Worm (Caenorhabditis elegans) whole organism, young adult: ENCODE data around the gene cyp-37A1.

Experiments used
- C06A6.2 ChIP-seq: fragments of 200-800 bp; sonication (Bioruptor generic); conservative IDR thresholded peaks from 2 replicates; pipeline ENCODE4 v1.3.6; 2022; ENCODE audit warnings: missing genetic modification characterization, missing compliant biosample characterization
- F10E7.11 ChIP-seq: sonication (generic microtip); optimal IDR thresholded peaks from 2 replicates; lab custom pipeline; 2017; ENCODE audit warnings: mild to moderate bottlenecking, missing genetic modification characterization, moderate library complexity, missing compliant biosample characterization
- F33H1.4 ChIP-seq: fragments of 200-800 bp; sonication (Bioruptor generic); IDR thresholded peaks from 2 replicates; pipeline ENCODE4 v1.3.6; 2022; ENCODE audit warnings: missing genetic modification reagents, missing genetic modification characterization, missing compliant biosample characterization
- K12H6.12 ChIP-seq: fragments of 200-800 bp; sonication (Bioruptor generic); optimal IDR thresholded peaks from 2 replicates; lab custom pipeline; 2018; ENCODE audit warnings: mild to moderate bottlenecking, missing genetic modification characterization, missing compliant biosample characterization
- Y56A3A.18 ChIP-seq: fragments of 200-800 bp; sonication (Bioruptor generic); IDR thresholded peaks from 2 replicates; pipeline ENCODE4 v1.3.6; 2022; ENCODE audit warnings: missing genetic modification reagents, missing genetic modification characterization, missing compliant biosample characterization
- akir-1 ChIP-seq: fragments of 200-800 bp; sonication (Bioruptor generic); optimal IDR thresholded peaks from 2 replicates; lab custom pipeline; 2018; ENCODE audit warnings: mild to moderate bottlenecking, missing genetic modification characterization, moderate library complexity, missing compliant biosample characterization
- atf-7 ChIP-seq: sonication (generic microtip); optimal IDR thresholded peaks from 2 replicates; lab custom pipeline; 2017; ENCODE audit warnings: mild to moderate bottlenecking, missing genetic modification characterization, missing compliant biosample characterization
- attf-3 ChIP-seq: fragments of 200-800 bp; sonication (Bioruptor generic); conservative IDR thresholded peaks from 2 replicates; pipeline ENCODE4 v1.3.6; 2022; ENCODE audit warnings: missing genetic modification reagents, missing genetic modification characterization, missing compliant biosample characterization
- attf-5 ChIP-seq: fragments of 200-800 bp; sonication (Bioruptor generic); optimal IDR thresholded peaks from 2 replicates; lab custom pipeline; 2018; ENCODE audit warnings: mild to moderate bottlenecking, missing genetic modification characterization, missing compliant biosample characterization
- ceh-27 ChIP-seq: fragments of 200-800 bp; sonication (Bioruptor generic); optimal IDR thresholded peaks from 2 replicates; lab custom pipeline; 2018; ENCODE audit warnings: mild to moderate bottlenecking, missing genetic modification characterization, moderate library complexity, missing compliant biosample characterization
- chd-7 ChIP-seq: sonication (generic microtip); optimal IDR thresholded peaks from 2 replicates; lab custom pipeline; 2016; ENCODE audit warnings: mild to moderate bottlenecking, missing genetic modification characterization, moderate library complexity, missing compliant biosample characterization
- dox-1 ChIP-seq: fragments of 200-800 bp; sonication (Bioruptor generic); IDR thresholded peaks from 2 replicates; pipeline ENCODE4 v1.3.6; 2022; ENCODE audit warnings: missing genetic modification reagents, missing genetic modification characterization, missing compliant biosample characterization
- egrh-3 ChIP-seq: fragments of 200-800 bp; sonication (Bioruptor generic); IDR thresholded peaks from 2 replicates; pipeline ENCODE4 v1.3.6; 2022; ENCODE audit warnings: missing genetic modification reagents, missing genetic modification characterization, missing compliant biosample characterization
- ets-4 ChIP-seq: fragments of 200-800 bp; sonication (Bioruptor generic); optimal IDR thresholded peaks from 2 replicates; lab custom pipeline; 2018; ENCODE audit warnings: mild to moderate bottlenecking, missing genetic modification characterization, missing compliant biosample characterization
- fkh-3 ChIP-seq: sonication (generic microtip); optimal IDR thresholded peaks from 2 replicates; lab custom pipeline; 2016; ENCODE audit warnings: mild to moderate bottlenecking, missing genetic modification characterization, missing compliant biosample characterization
- gei-17 ChIP-seq: fragments of 200-800 bp; sonication (Bioruptor generic); optimal IDR thresholded peaks from 2 replicates; lab custom pipeline; 2018; ENCODE audit warnings: mild to moderate bottlenecking, missing genetic modification characterization, missing compliant biosample characterization
- hmg-20 ChIP-seq: fragments of 200-800 bp; sonication (Bioruptor generic); IDR thresholded peaks from 2 replicates; pipeline ENCODE4 v1.3.6; 2022; ENCODE audit warnings: missing genetic modification reagents, missing genetic modification characterization, missing compliant biosample characterization
- let-607 ChIP-seq, 2 experiments: fragments of 200-800 bp in 1 of 2; sonication (Bioruptor generic) in 1 of 2; sonication (generic microtip) in 1 of 2; optimal IDR thresholded peaks; 2 replicates each; lab custom pipeline; 2016 to 2018; ENCODE audit warnings: mild to moderate bottlenecking in 2 of 2, missing compliant biosample characterization in 2 of 2, missing genetic modification characterization in 2 of 2, moderate library complexity in 2 of 2, missing genotype in 1 of 2
- lin-26 ChIP-seq: fragments of 200-800 bp; sonication (Bioruptor generic); IDR thresholded peaks from 2 replicates; pipeline ENCODE4 v1.3.6; 2022; ENCODE audit warnings: missing genetic modification reagents, missing genetic modification characterization, missing compliant biosample characterization
- lin-35 ChIP-seq, 3 experiments: fragments of 150-350 bp in 2 of 3; sonication (generic microtip) in 1 of 3; optimal IDR thresholded peaks; 2 replicates each; lab custom pipeline; 2014 to 2018; ENCODE audit warnings: missing biosample characterization in 3 of 3, missing genetic modification characterization in 3 of 3, missing genetic modification reagents in 3 of 3
- lin-40 ChIP-seq: sonication (generic microtip); optimal IDR thresholded peaks from 2 replicates; lab custom pipeline; 2016; ENCODE audit warnings: missing genetic modification characterization, mild to moderate bottlenecking, missing compliant biosample characterization, missing genotype, missing genetic modification reagents
- madf-3 ChIP-seq: fragments of 200-800 bp; sonication (Bioruptor generic); IDR thresholded peaks from 2 replicates; pipeline ENCODE4 v1.3.6; 2022; ENCODE audit warnings: missing genetic modification reagents, missing genetic modification characterization, missing compliant biosample characterization
- madf-6 ChIP-seq: fragments of 200-800 bp; sonication (Bioruptor generic); IDR thresholded peaks from 2 replicates; pipeline ENCODE4 v1.3.6; 2022; ENCODE audit warnings: missing genetic modification reagents, missing genetic modification characterization, missing compliant biosample characterization
- madf-8 ChIP-seq: fragments of 200-800 bp; sonication (Bioruptor generic); conservative IDR thresholded peaks from 2 replicates; pipeline ENCODE4 v1.3.6; 2022; ENCODE audit warnings: missing genetic modification reagents, missing genetic modification characterization, missing compliant biosample characterization
- mcd-1 ChIP-seq: fragments of 200-800 bp; sonication (Bioruptor generic); IDR thresholded peaks from 2 replicates; pipeline ENCODE4 v1.3.6; 2022; ENCODE audit warnings: missing genetic modification reagents, missing genetic modification characterization, missing compliant biosample characterization
- mes-4 ChIP-seq: sonication (generic microtip); optimal IDR thresholded peaks from 2 replicates; lab custom pipeline; 2016; ENCODE audit warnings: missing genotype, missing genetic modification characterization, missing compliant biosample characterization
- nhr-80 ChIP-seq: sonication (generic microtip); optimal IDR thresholded peaks from 2 replicates; lab custom pipeline; 2016; ENCODE audit warnings: missing genetic modification characterization, missing compliant biosample characterization
- pbrm-1 ChIP-seq: fragments of 200-800 bp; sonication (Bioruptor generic); IDR thresholded peaks from 2 replicates; pipeline ENCODE4 v1.3.6; 2022; ENCODE audit warnings: missing genetic modification reagents, missing genetic modification characterization, missing compliant biosample characterization
- sea-2 ChIP-seq: fragments of 200-800 bp; sonication (Bioruptor generic); IDR thresholded peaks from 2 replicates; pipeline ENCODE4 v1.3.6; 2022; ENCODE audit warnings: missing genetic modification characterization, missing compliant biosample characterization
- snpc-1.1 ChIP-seq: sonication (generic microtip); optimal IDR thresholded peaks from 2 replicates; lab custom pipeline; 2017; ENCODE audit warnings: missing genetic modification characterization, mild to moderate bottlenecking, missing compliant biosample characterization, antibody characterized with exemption, moderate library complexity, missing genotype, missing genetic modification reagents; ENCODE audit not compliant: insufficient read depth
- snpc-4 ChIP-seq, 5 experiments: fragments of 150-350 bp in 1 of 5; sonication (generic microtip) in 4 of 5; optimal IDR thresholded peaks; 2 replicates each; lab custom pipeline; 2014 to 2018; ENCODE audit warnings: missing genetic modification characterization in 5 of 5, missing biosample characterization in 3 of 5, antibody characterized with exemption in 2 of 5, mild to moderate bottlenecking in 2 of 5, missing compliant biosample characterization in 2 of 5, missing genotype in 2 of 5, moderate library complexity in 2 of 5, missing genetic modification reagents in 1 of 5
- somi-1 ChIP-seq: fragments of 200-800 bp; sonication (Bioruptor generic); optimal IDR thresholded peaks from 2 replicates; lab custom pipeline; 2018; ENCODE audit warnings: mild to moderate bottlenecking, missing genetic modification characterization, missing compliant biosample characterization
- tbp1 ChIP-seq: fragments of 200-800 bp; sonication (Bioruptor generic); optimal IDR thresholded peaks from 2 replicates; lab custom pipeline; 2018; ENCODE audit warnings: mild to moderate bottlenecking, missing genetic modification characterization, missing compliant biosample characterization
- zfh-2 ChIP-seq: fragments of 200-800 bp; sonication (Bioruptor generic); conservative IDR thresholded peaks from 2 replicates; pipeline ENCODE4 v1.3.6; 2022; ENCODE audit warnings: missing genetic modification reagents, missing genetic modification characterization, missing compliant biosample characterization
- ztf-18 ChIP-seq: sonication (generic microtip); optimal IDR thresholded peaks from 2 replicates; lab custom pipeline; 2016; ENCODE audit warnings: missing genotype, mild to moderate bottlenecking, missing genetic modification characterization, missing compliant biosample characterization
- ztf-22 ChIP-seq: fragments of 200-800 bp; sonication (Bioruptor generic); optimal IDR thresholded peaks from 2 replicates; lab custom pipeline; 2018; ENCODE audit warnings: mild to moderate bottlenecking, missing genetic modification characterization, moderate library complexity, missing compliant biosample characterization

cyp-37A1 gene

DNA sequence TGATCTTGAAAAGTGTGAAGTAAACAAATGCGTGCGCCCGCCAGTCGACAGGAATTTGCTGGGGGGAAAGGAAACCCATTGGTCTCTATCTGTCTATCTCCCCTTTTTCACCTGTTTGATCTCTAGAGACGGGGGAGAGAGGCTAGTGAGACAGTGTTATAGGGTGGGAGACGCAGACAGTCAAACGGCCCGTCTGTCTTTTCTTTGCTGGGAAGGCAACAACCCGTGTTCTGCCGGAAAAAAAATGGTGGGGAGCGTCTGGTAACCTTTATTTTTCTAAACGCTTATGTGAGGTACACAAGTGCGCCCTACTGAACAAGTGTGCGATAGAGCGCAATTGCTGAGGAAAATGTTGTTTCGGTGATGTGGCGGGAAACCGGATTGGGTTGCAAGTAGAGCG, 33.7 kb upstream of the cyp-37A1 start (continued):
- TF ChIP-seq ets-4 (GFP tag; lab: Kevin White, UChicago) (peak; percentile 4), dox-1 (GFP tag; lab: Robert Waterston, UW) (peak; percentile 82), tbp1 (peak; percentile 54), lin-26 (peak; percentile 66), attf-3 (GFP tag; lab: Robert Waterston, UW) (no peak), sea-2 (GFP tag; lab: Robert Waterston, UW) (no peak), ceh-27 (GFP tag; lab: Kevin White, UChicago) (peak; percentile 42), pbrm-1 (GFP tag; lab: Robert Waterston, UW) (0 out of 2 replicates have a peak, but pooled peaks have one; percentile 39), egrh-3 (GFP tag; lab: Robert Waterston, UW) (peak; percentile 51; the same call in 1 of the 2 replicates)

- no peak for TF ChIP-seq akir-1 (GFP tag; lab: Kevin White, UChicago)
- TF ChIP-seq lin-40 (tag; lab: Kevin White, UChicago): peak; percentile 1
- TF ChIP-seq dox-1 (GFP tag; lab: Robert Waterston, UW): peak; percentile 62
- TF ChIP-seq nhr-80 (tag; lab: Kevin White, UChicago): peak; percentile 87
- no peak for TF ChIP-seq F33H1.4 (GFP tag; lab: Robert Waterston, UW)
- TF ChIP-seq egrh-3 (GFP tag; lab: Robert Waterston, UW): peak; percentile 48; the same call in 1 of the 2 replicates
- no peak for TF ChIP-seq madf-6 (GFP tag; lab: Robert Waterston, UW)
- peak; percentile 27; the same call in 1 of the 2 replicates for TF ChIP-seq mcd-1 (GFP tag; lab: Robert Waterston, UW)
- TF ChIP-seq ets-4 (GFP tag; lab: Kevin White, UChicago): no peak
- TF ChIP-seq snpc-4 (GFP tag; optimal IDR thresholded peaks at IDR 0.05; lab: Kevin White, UChicago): no peak
- peak in 2 of 4 experiments; percentile 7 to 30 for TF ChIP-seq snpc-4 (tag; optimal IDR thresholded peaks at IDR 0.05; lab: Kevin White, UChicago)
- no peak for TF ChIP-seq fkh-3 (tag; lab: Kevin White, UChicago)
These were observed 32.3 kb upstream of the cyp-37A1 start for ce11 chrII:14049097-14049496.

DNA sequence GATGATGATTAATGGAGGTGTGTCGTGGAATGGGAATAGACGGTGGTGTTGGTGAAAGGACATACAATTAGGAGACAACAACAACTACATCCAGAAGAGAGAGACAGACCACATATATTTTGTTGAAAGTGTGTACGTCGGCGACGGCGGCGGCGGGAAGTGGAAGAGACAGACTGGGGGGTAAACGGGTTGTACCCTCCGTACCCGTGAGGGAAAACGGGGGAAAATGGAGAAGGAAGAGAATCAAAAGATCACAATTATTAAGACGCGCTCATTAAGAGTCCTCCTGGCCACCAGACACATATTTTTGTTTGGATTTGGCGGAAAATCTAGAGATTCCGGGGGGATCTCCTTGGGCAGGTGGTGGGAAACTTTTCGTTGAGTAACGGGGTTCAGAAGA, 29.7 kb upstream of the cyp-37A1 start:
- 0 out of 2 replicates have a peak, but pooled peaks have one; percentile 40 for TF ChIP-seq zfh-2 (GFP tag; lab: Robert Waterston, UW)
- TF ChIP-seq hmg-20: no peak

ce11 chrII:14045934-14046470, 29.2 kb upstream of the cyp-37A1 start:
- no peak for TF ChIP-seq egrh-3 (GFP tag; lab: Robert Waterston, UW)
- TF ChIP-seq let-607 (tag; optimal IDR thresholded peaks at IDR 0.05; lab: Kevin White, UChicago): no peak
- TF ChIP-seq chd-7 (tag; lab: Kevin White, UChicago): no peak
- TF ChIP-seq C06A6.2: no peak
- TF ChIP-seq madf-3 (GFP tag; lab: Robert Waterston, UW): no peak

ce11 chrII:14045235-14045634, 28.5 kb upstream of the cyp-37A1 start:
- TF ChIP-seq F10E7.11 (tag; lab: Kevin White, UChicago) (no peak), gei-17 (GFP tag; lab: Kevin White, UChicago) (no peak), C06A6.2 (no peak), lin-40 (tag; lab: Kevin White, UChicago) (no peak)

DNA sequence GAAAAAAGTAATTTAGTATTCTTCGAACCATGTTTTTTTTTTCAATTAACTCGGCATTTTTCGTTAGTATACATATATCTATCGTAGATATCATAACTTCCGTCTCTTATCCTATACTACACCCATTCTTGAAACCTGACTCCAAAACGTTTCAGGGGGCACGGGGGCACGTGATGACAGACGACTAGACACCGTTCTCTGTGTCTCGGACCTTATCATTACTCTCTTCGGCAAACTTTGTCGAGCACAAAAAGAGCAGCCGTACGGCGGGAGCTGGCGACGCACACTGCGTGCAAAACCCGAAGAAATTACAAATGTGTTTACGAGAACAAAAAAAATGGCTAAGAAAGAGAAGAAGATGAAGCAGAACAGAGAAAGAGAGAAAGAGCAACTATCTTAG, 27.4 kb upstream of the cyp-37A1 start:
- TF ChIP-seq snpc-1.1 (tag; lab: Kevin White, UChicago): no peak
- peak; percentile 21 for TF ChIP-seq ztf-22 (GFP tag; lab: Kevin White, UChicago)
- TF ChIP-seq ceh-27 (GFP tag; lab: Kevin White, UChicago): no peak
- TF ChIP-seq madf-8 (GFP tag; lab: Robert Waterston, UW): no peak
- TF ChIP-seq snpc-4 (GFP tag; optimal IDR thresholded peaks at IDR 0.05; lab: Kevin White, UChicago): peak; percentile 9
- peak; percentile 35 to 74 (median 46) for TF ChIP-seq snpc-4 (tag; optimal IDR thresholded peaks at IDR 0.05; lab: Kevin White, UChicago)
- TF ChIP-seq ztf-18 (tag; lab: Kevin White, UChicago): peak; percentile 12
- no peak for TF ChIP-seq Y56A3A.18 (GFP tag; lab: Robert Waterston, UW)
- no peak for TF ChIP-seq madf-3 (GFP tag; lab: Robert Waterston, UW)
- TF ChIP-seq zfh-2 (GFP tag; lab: Robert Waterston, UW): peak; percentile 59; the same call in 1 of the 2 replicates
- peak; percentile 38 for TF ChIP-seq tbp1
- peak; percentile 28 for TF ChIP-seq somi-1 (GFP tag; lab: Kevin White, UChicago)
- TF ChIP-seq attf-5 (GFP tag; lab: Kevin White, UChicago): peak; percentile 60
- TF ChIP-seq hmg-20: no peak
- peak; percentile 57 for TF ChIP-seq K12H6.12 (tag; lab: Kevin White, UChicago)
- TF ChIP-seq mes-4 (tag; lab: Kevin White, UChicago): no peak
- TF ChIP-seq atf-7 (tag; lab: Kevin White, UChicago): peak; percentile 61
- TF ChIP-seq lin-35 (GFP tag; optimal IDR thresholded peaks at IDR 0.05; lab: Kevin White, UChicago): peak in 1 of 3 experiments; percentile 26
